Fruit fly (Drosophila melanogaster) whole organism, embryonic: Measurements from ENCODE around the gene Gip.

Experiments used
- Atf6 ChIP-seq: fragments of 200-800 bp; sonication (Bioruptor generic); IDR thresholded peaks from 2 replicates; pipeline ENCODE4 v1.3.6; 2022; ENCODE audit warnings: missing biosample characterization, missing genetic modification characterization
- CG7839 ChIP-seq: fragments of 200-800 bp; sonication (Bioruptor generic); optimal IDR thresholded peaks from 3 replicates; lab custom pipeline; 2018; ENCODE audit warnings: missing biosample characterization, mild to moderate bottlenecking, missing genetic modification characterization, moderate library complexity
- Xbp1 ChIP-seq: fragments of 200-800 bp; sonication (Bioruptor generic); optimal IDR thresholded peaks from 3 replicates; lab custom pipeline; 2016; ENCODE audit warnings: missing biosample characterization, mild to moderate bottlenecking, missing genetic modification characterization

Gip gene

DNA sequence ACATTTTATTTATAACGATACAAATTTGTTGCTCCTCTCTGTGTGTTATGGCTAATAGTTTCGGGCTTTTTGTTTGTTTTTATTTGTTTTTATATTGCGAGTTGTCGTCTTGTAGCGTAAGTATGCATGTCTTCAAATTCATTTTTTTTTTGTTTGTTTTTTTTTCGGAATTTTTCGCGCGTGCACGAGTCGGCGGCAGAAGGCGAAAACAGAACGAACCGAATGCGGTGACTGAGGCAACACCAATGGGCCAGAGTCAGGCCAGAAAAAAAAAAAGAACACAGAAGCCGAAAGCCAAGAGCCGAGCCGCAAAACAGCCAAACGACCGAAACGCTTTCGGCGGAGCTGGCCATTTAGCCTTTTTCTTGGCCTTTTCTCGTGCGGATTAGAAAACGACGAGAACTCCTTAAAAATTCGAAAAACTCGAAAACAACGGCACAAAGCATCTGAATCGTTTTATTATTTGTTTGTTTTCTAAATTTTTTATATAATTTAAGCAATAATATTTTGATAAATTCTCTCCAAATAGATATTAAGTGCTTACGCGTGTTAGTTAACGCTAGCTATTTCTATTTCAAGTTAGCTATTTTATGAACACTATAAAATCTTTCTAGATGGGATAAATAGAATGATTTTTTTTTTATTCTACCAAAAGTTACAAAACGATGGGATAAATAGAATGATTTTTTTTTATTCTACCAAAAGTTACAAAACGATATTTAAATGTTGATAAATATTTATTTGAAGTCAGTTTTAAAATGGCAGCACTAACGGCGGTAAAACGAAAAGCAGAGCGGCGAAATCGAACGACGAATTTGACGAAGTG is 39.5 kb downstream of the Gip start (continued):
- TF ChIP-seq Atf6 (GFP tag; lab: Robert Waterston, UW) (no peak), CG7839 (tag; lab: Kevin White, UChicago) (peak; percentile 12), Xbp1 (GFP tag; lab: Kevin White, UChicago) (no peak)
